Fruit fly (Drosophila melanogaster): ENCODE measurements around the gene btv.

- TF ChIP-seq h (optimal IDR thresholded peaks at IDR 0.05) = no peak
- TF ChIP-seq ttk (optimal IDR thresholded peaks at IDR 0.05) = no peak
- no peak for TF ChIP-seq Myc (optimal IDR thresholded peaks at IDR 0.05)
Observed at dm6 chr2L:18002149-18002548, 19.9 kb upstream of the btv start.
